Worm (Caenorhabditis elegans): ENCODE results near the gene dnj-24.

- no peak for TF ChIP-seq nhr-102 (tag; optimal IDR thresholded peaks at IDR 0.05)
- no peak for TF ChIP-seq hlh-30 (tag; optimal IDR thresholded peaks at IDR 0.05; ENCODE audit: insufficient read depth)
- TF ChIP-seq unc-62 (GFP tag; optimal IDR thresholded peaks at IDR 0.05 in 1 of 2): no peak
- no peak for TF ChIP-seq unc-62 (tag; optimal IDR thresholded peaks at IDR 0.05)
- no peak for TF ChIP-seq ceh-32 (tag; optimal IDR thresholded peaks at IDR 0.05; ENCODE audit: poor library complexity)
- TF ChIP-seq ztf-11 (tag; optimal IDR thresholded peaks at IDR 0.05): no peak
- no peak for TF ChIP-seq skn-1 (tag; optimal IDR thresholded peaks at IDR 0.05)
- no peak for TF ChIP-seq mdl-1 (tag; optimal IDR thresholded peaks at IDR 0.05)
- TF ChIP-seq fos-1 (tag; optimal IDR thresholded peaks at IDR 0.05): no peak
- no peak for TF ChIP-seq ceh-62 (tag; optimal IDR thresholded peaks at IDR 0.05)
Observed at ce11 chrIII:5417921-5418320, 6.0 kb downstream of the dnj-24 start.

Measured in whole organism, L4 larva.